Worm (Caenorhabditis elegans) whole organism, dauer: Measurements from ENCODE around the gene glb-33.

ENCODE experiments used
- unc-62 ChIP-seq: sonication (generic microtip); optimal IDR thresholded peaks from 2 replicates; lab custom pipeline; 2017; ENCODE audit warnings: missing biosample characterization, missing genetic modification reagents, missing genetic modification characterization

Gene glb-33

ce11 chrV:1351826-1352225 is at the start of gene glb-33:
Gene glb-33 (plus strand): TSS chrV:1352126.
- no peak for TF ChIP-seq unc-62 (GFP tag; lab: Kevin White, UChicago)

DNA sequence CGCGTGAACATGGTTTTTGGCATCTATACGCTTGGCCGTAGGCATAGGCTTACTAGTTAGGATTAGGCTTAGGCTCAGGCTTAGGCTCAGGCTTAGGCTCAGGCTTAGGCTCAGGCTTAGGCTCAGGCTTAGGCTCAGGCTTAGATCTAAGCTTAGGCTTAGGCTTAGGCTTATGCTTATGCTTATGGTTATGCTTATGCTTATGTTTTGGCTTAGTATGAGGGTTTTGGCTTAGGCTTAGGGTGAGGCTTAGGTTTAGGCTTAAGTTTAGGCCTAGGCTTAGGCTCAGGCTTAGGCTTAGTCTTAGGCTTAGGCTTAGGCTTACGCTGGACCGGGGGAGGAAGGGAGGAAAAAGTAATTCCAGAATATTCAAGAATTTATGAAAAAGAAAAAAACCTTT is 46.1 kb upstream of the glb-33 start:
- TF ChIP-seq unc-62 (GFP tag; lab: Kevin White, UChicago) = no peak

DNA sequence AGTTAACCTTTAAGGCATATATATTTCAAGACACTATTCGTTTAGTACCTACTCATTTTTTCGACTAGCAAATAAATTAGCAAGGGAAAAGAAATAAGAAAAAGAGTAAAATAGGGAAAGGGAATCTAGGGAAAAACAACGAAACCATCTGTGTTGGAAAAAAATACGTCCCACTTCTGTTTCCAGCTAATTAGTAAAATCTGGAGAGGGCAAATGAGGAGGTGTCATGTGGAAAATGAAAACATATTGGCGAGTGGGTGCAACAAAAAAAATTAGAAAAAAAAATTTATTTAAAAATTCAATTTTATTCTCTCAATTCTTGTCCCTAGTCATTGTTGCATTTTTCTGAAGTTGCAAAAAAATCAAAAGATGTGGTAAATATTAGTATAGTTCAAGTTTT is 44.2 kb upstream of the glb-33 start:
- no peak for TF ChIP-seq unc-62 (GFP tag; lab: Kevin White, UChicago)

DNA sequence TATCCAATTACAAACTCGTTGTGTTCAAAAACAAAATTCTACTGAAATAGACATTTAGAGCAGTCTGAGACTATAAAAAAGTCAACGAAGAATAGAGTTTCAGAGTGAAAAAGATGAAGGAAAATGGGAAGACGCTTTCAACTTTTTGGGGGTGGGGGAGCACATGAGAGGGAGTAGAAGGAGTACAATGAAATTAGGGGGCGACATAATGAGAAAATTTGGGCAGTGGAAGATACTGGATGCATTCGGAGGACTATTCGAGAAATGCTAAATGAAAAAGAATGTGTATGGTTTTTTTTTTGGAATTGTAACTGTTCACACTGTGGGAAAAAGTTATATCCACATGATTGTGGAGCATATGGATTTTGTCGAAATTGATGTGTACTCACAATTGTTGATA is 38.7 kb upstream of the glb-33 start:
- no peak for TF ChIP-seq unc-62 (GFP tag; lab: Kevin White, UChicago)

DNA sequence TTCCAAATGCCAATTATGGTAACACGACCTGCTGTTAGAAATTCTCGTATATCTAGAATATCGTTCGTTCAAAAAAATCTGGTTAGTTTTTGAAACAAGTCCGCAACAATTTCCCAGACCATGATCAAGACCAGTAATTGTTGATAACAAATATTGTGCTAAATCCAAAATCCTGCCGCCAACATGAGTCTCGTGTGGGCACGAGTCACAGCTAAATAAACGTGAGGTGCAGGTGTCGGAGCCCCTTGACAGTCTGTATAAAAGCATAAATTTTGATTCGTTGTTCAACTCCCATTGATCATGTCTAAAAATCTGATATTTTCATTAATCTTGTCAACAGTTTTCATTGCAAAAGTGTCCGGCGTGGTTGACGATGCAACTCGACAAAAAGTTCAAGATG is 37.1 kb upstream of the glb-33 start, which contains the start of gene F16B3.2:
TSS of gene F16B3.2 (plus strand) at position 301 of the 400 bp plus-strand sequence.
- no peak for TF ChIP-seq unc-62 (GFP tag; lab: Kevin White, UChicago)

DNA sequence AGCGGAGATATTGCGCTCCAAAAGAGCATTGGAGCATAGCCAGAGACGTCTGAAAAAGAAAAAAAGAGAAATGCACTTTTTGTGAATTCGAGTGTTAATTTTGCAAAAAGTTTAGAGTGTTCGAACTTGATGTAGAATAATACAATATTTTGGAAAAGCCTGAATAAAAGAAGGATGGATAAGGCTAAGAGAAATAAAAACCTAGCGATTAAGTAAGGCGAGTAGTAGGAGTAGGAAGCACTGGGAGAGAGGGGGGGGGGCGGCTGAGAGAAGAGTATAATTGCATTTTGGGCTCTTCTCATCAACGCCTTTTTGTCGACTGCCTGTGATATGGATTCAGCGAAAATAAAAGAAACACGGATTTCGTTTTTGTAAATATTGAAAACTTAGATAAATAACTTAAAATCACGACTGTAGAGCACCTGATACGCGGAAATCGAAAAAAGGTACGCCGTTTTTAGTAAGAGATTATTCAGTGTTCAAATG is 34.0 kb upstream of the glb-33 start, which contains the start of gene F16B3.3:
TSS of gene F16B3.3 (minus strand) at position 51 of the 486 bp plus-strand sequence.
- no peak for TF ChIP-seq unc-62 (GFP tag; lab: Kevin White, UChicago)

- no peak for TF ChIP-seq unc-62 (GFP tag; lab: Kevin White, UChicago)
These were observed 30.1 kb upstream of the glb-33 start for ce11 chrV:1321776-1322175.

DNA sequence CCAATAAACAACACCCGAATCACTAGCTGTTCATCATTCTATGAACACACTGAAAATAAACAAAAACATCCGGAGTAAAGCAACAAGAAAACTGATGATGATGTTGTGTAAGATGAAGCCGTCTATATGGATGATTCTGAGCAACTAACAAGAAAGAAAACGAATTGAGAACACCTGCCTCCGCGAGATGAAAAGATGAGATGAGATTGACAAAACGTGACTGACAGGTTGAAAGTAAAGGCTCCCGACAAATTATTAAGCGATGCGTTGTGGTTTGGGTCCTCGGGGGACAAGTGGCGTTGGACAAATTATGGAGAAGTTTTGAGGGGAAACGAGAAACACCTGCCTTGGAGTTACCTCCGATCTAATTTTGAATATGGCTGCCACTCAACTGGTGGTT is 25.9 kb upstream of the glb-33 start:
- TF ChIP-seq unc-62 (GFP tag; lab: Kevin White, UChicago) = no peak

ce11 chrV:1327317-1327716 is 24.6 kb upstream of the glb-33 start:
- TF ChIP-seq unc-62 (GFP tag; lab: Kevin White, UChicago) = no peak

DNA sequence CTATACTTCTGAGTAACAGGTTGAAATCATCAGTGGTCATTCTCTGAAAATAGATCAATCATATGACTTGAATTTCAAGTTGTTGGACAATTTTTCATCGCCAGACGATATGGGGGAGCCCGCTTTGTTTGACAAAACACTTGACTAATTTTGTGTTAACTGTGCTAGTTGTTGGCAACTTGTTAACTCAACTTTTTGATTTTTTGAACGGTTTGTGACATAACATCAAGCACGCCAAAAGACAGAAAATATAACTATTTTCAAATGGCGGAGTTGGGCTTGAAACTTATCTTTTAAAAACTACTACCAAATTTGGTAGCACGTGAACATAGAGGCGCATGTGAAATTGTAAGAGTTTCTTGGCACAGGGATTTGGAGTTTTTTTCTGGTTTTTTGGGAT is 16.0 kb upstream of the glb-33 start:
- TF ChIP-seq unc-62 (GFP tag; lab: Kevin White, UChicago) = no peak

DNA sequence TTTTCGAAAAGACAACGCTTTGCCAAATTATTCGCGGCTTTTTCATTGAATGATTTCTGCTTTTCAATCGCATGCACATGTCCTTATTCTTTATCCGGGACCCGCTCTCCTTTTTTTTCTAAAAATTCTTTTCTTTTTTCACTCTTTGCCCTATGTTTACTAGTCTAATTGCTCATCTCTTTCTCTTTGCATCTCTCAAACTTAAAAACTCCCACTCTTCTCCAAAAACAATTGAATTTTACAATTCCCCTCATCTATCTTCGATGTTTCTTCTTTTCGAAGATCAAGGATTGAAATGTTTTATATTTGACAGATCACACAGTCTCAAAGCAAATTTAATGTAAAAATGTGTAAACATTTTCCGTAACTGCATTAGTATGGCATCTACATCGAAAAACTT is 14.2 kb upstream of the glb-33 start:
- no peak for TF ChIP-seq unc-62 (GFP tag; lab: Kevin White, UChicago)

- TF ChIP-seq unc-62 (GFP tag; lab: Kevin White, UChicago) = no peak
These were observed 10.5 kb upstream of the glb-33 start for ce11 chrV:1341276-1342050.

DNA sequence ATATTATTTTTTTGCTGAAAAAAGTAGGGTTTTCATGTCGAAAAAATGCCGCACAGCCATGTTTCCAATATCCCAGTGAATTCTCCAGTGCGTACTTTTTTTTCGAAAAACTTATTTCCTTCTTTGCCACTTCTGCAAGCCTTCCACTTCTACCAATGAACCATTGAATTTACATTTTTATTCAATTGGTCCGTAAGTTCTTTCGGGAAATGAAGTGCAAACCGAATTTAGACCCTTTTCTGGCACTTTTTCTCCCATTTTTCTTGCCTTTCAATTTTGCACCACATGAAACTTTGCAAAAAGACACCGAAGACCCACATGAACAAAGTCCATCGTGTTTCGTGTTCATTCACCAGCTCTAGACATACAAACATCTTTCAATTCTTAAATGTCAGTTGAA is 9.2 kb upstream of the glb-33 start:
- no peak for TF ChIP-seq unc-62 (GFP tag; lab: Kevin White, UChicago)

DNA sequence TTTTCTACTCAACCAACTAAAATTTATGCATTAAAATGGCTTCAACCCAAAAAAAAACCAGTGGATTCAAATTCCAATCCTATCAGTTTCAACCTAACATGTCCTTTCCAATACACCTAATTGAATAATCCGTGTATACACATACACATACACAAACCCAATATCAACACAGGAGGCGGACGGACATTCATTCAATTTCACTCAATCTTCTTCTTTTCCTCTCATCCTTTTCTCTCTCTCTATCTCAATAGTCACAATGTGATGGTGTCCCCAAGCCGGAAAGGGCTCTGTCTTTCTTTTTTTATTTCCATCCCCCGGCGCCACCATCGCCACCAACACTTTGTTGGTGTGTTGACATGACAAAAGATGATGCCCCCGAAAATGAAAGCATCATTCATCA is 2.1 kb upstream of the glb-33 start:
- TF ChIP-seq unc-62 (GFP tag; lab: Kevin White, UChicago) = no peak

DNA sequence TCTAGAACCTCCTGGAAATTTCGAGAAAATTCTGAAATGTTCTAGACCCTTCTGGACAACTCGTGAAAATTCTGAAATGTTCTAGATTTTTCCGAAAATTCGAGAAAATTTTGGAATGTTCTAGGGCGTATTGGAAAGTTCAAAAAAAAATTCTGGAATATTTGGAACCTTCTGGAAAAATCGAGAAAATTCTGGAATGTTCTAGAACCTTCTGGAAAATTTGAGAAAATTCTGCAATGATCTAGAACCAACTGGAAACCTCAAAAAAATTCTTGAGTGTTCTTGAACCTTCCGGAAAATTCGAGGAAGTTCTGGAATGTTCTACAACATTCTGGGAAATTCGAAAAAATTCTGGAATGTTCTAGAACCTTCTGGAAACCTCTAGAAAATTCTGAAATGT is 395 bp downstream of the glb-33 start:
- TF ChIP-seq unc-62 (GFP tag; lab: Kevin White, UChicago) = no peak

DNA sequence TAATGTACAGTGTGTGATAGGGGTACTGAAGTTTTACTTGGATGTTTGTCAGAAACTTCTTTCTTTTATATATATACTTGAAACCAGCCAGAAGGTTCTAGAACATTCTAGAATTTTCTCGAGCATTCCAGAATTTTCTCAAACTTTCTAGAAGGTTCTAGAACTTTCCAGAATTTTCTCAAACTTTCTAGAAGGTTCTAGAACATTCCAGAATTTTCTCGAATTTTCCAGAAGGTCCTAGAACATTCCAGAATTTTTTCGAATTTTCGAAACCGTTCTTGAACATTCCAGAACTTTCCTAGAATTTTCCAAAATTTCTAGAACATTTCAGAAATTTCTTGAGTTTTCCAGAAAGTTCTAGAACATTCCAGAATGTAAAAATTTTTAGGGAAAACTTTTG is 3.4 kb downstream of the glb-33 start:
- TF ChIP-seq unc-62 (GFP tag; lab: Kevin White, UChicago) = no peak

DNA sequence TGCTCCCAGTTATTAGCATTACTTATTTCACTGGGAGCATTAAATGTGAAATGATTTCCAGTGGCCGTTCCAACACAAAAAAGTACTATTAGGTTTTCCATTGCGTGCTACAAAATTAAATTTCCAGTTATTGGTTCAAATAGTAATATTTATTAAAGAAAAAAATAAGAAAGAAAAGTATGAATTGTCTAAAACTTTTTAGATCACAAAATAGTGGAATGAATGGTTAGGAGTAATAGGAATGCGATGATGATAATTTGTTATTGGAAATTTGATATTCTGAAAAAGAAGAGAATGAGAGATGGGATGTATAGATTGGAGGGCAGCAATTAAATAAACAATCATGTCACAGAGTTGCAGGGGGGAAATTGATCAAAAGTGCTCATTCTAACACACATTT is 6.1 kb downstream of the glb-33 start, which contains the start of gene Y75B7AL.2:
TSS of gene Y75B7AL.2 (minus strand) at position 101 of the 400 bp plus-strand sequence.
- no peak for TF ChIP-seq unc-62 (GFP tag; lab: Kevin White, UChicago)
